Worm (Caenorhabditis elegans): Measurements from ENCODE around the gene T10H4.13.

Gene T10H4.13

ce11 chrV:15235661-15236060, 31.6 kb downstream of the T10H4.13 start, which contains the start of gene nhr-164:
nhr-164 (minus strand) TSS chrV:15235761.
- TF ChIP-seq nhr-11 (tag; optimal IDR thresholded peaks at IDR 0.05) (no peak), nhr-10 (tag; optimal IDR thresholded peaks at IDR 0.05) (no peak), unc-55 (GFP tag; optimal IDR thresholded peaks at IDR 0.05) (no peak), lsy-2 (tag; optimal IDR thresholded peaks at IDR 0.05) (no peak), F13H6.1 (tag; optimal IDR thresholded peaks at IDR 0.05) (no peak), R02D3.7 (tag; optimal IDR thresholded peaks at IDR 0.05) (no peak), alr-1 (tag; optimal IDR thresholded peaks at IDR 0.05) (no peak), lin-11 (tag; optimal IDR thresholded peaks at IDR 0.05) (no peak), nhr-21 (tag; optimal IDR thresholded peaks at IDR 0.05) (no peak), unc-39 (tag; optimal IDR thresholded peaks at IDR 0.05) (no peak), snpc-4 (tag; optimal IDR thresholded peaks at IDR 0.05) (no peak), ztf-1 (GFP tag; conservative IDR thresholded peaks at IDR 0.05) (no peak), nhr-129 (tag; optimal IDR thresholded peaks at IDR 0.05) (no peak), sem-4 (tag; optimal IDR thresholded peaks at IDR 0.05) (no peak), unc-62 (GFP tag; optimal IDR thresholded peaks at IDR 0.05) (no peak), nhr-237 (tag; optimal IDR thresholded peaks at IDR 0.05) (no peak), elt-1 (tag; optimal IDR thresholded peaks at IDR 0.05) (no peak), lin-13 (GFP tag; optimal IDR thresholded peaks at IDR 0.05) (no peak), sma-3 (GFP tag; optimal IDR thresholded peaks at IDR 0.05) (no peak), nhr-25 (tag; optimal IDR thresholded peaks at IDR 0.05) (no peak)

- TF ChIP-seq Y55F3AM.14 (GFP tag; optimal IDR thresholded peaks at IDR 0.05) (no peak), ama-1 (optimal IDR thresholded peaks at IDR 0.05) (no peak)
Observed at ce11 chrV:15232200-15232599, 35.1 kb downstream of the T10H4.13 start, which contains the start of gene srw-13. srw-13 (plus strand) TSS chrV:15232500.

- TF ChIP-seq sma-3 (GFP tag; optimal IDR thresholded peaks at IDR 0.05) = no peak
- no peak for TF ChIP-seq ZK546.5 (tag; optimal IDR thresholded peaks at IDR 0.05)
- no peak for TF ChIP-seq alr-1 (tag; optimal IDR thresholded peaks at IDR 0.05)
- no peak for TF ChIP-seq nhr-11 (tag; optimal IDR thresholded peaks at IDR 0.05)
- TF ChIP-seq mbf-1 (tag; optimal IDR thresholded peaks at IDR 0.05) = no peak
- no peak for TF ChIP-seq crh-2 (tag; optimal IDR thresholded peaks at IDR 0.05)
- TF ChIP-seq Y55F3AM.14 (GFP tag; optimal IDR thresholded peaks at IDR 0.05) = no peak
Observed at ce11 chrV:15230243-15230642, 37.1 kb downstream of the T10H4.13 start, which contains the start of gene srw-15. srw-15 (plus strand) TSS chrV:15230543.

- TF ChIP-seq nhr-12 (tag; optimal IDR thresholded peaks at IDR 0.05) (no peak), fos-1 (tag; optimal IDR thresholded peaks at IDR 0.05) (peak; percentile 74)
Observed at ce11 chrV:15226206-15226605, 41.1 kb downstream of the T10H4.13 start.

DNA sequence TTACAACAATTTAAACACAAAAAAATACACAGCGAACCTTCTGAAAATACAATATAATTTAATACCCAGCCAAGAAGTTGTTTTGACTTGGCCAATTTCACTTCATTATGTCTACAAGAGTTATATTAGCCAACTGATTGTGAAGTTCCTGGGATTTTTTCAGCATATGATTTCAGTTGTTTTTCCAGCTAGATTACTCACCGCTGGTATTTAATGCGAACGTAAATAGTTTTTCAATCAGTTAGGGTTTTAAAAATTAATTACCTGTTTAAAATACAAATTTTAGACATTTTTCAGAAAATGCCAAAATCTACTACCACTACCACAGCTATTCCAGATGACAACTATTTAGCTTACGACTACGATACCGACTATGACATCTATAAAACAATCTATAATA, 41.7 kb downstream of the T10H4.13 start, which contains the start of gene srw-14:
Gene srw-14, plus strand, starts transcription at position 301 of the 400 bp plus-strand sequence.
- TF ChIP-seq lin-13 (GFP tag; optimal IDR thresholded peaks at IDR 0.05) (no peak), nhr-10 (tag; optimal IDR thresholded peaks at IDR 0.05) (no peak), nhr-23 (tag; optimal IDR thresholded peaks at IDR 0.05) (no peak), ceh-16 (tag; optimal IDR thresholded peaks at IDR 0.05) (no peak), skn-1 (tag; optimal IDR thresholded peaks at IDR 0.05) (no peak), snpc-4 (tag; optimal IDR thresholded peaks at IDR 0.05) (no peak), sma-3 (GFP tag; optimal IDR thresholded peaks at IDR 0.05) (no peak), ZK546.5 (tag; optimal IDR thresholded peaks at IDR 0.05) (no peak), nhr-11 (tag; optimal IDR thresholded peaks at IDR 0.05) (no peak), unc-62 (GFP tag; optimal IDR thresholded peaks at IDR 0.05) (no peak), Y55F3AM.14 (GFP tag; optimal IDR thresholded peaks at IDR 0.05) (no peak), zag-1 (tag; optimal IDR thresholded peaks at IDR 0.05) (no peak)

ce11 chrV:15223668-15224067, 43.6 kb downstream of the T10H4.13 start, which contains the start of gene srw-24:
srw-24 (plus strand) TSS chrV:15223968.
- no peak for TF ChIP-seq ztf-4 (tag; optimal IDR thresholded peaks at IDR 0.05)
- TF ChIP-seq elt-3 (tag; optimal IDR thresholded peaks at IDR 0.05) = no peak
- TF ChIP-seq lin-39 (tag; optimal IDR thresholded peaks at IDR 0.05) = no peak
- no peak for TF ChIP-seq egl-27 (tag; optimal IDR thresholded peaks at IDR 0.05)
- no peak for TF ChIP-seq nhr-129 (tag; optimal IDR thresholded peaks at IDR 0.05)
- TF ChIP-seq unc-55 (GFP tag; optimal IDR thresholded peaks at IDR 0.05) = no peak
- no peak for TF ChIP-seq nhr-11 (tag; optimal IDR thresholded peaks at IDR 0.05)
- TF ChIP-seq R02D3.7 (tag; optimal IDR thresholded peaks at IDR 0.05) = no peak
- no peak for TF ChIP-seq elt-1 (tag; optimal IDR thresholded peaks at IDR 0.05)
- no peak for TF ChIP-seq ztf-11 (tag; optimal IDR thresholded peaks at IDR 0.05)
- no peak for TF ChIP-seq ztf-1 (GFP tag; conservative IDR thresholded peaks at IDR 0.05)
- TF ChIP-seq ZK546.5 (tag; optimal IDR thresholded peaks at IDR 0.05) = no peak
- no peak for TF ChIP-seq nhr-10 (tag; optimal IDR thresholded peaks at IDR 0.05)
- TF ChIP-seq sma-9 (GFP tag; optimal IDR thresholded peaks at IDR 0.05) = no peak
- no peak for TF ChIP-seq sma-9 (tag; optimal IDR thresholded peaks at IDR 0.05)
- no peak for TF ChIP-seq nhr-21 (tag; optimal IDR thresholded peaks at IDR 0.05)
- no peak for TF ChIP-seq ceh-16 (tag; optimal IDR thresholded peaks at IDR 0.05)
